Worm (Caenorhabditis elegans) whole organism, L4/young adult: ENCODE measurements around the gene C11E4.8.

Experiments used
- W03F9.2 ChIP-seq: fragments of 150-350 bp; optimal IDR thresholded peaks from 2 replicates; lab custom pipeline; 2014; ENCODE audit warnings: missing biosample characterization, missing genetic modification characterization
- dao-5 ChIP-seq: sonication (generic microtip); optimal IDR thresholded peaks from 2 replicates; lab custom pipeline; 2016; ENCODE audit warnings: missing genotype, missing genetic modification characterization, moderate library complexity, missing compliant biosample characterization
- him-1 ChIP-seq: sonication (generic microtip); optimal IDR thresholded peaks from 2 replicates; lab custom pipeline; 2016; ENCODE audit warnings: missing genotype, missing genetic modification reagents, missing genetic modification characterization, missing compliant biosample characterization

ce11 chrX:9602625-9603024, 17.6 kb upstream of the C11E4.8 start:
- no peak for TF ChIP-seq dao-5 (tag; lab: Kevin White, UChicago)
- no peak for TF ChIP-seq him-1 (tag; lab: Kevin White, UChicago)
- TF ChIP-seq W03F9.2 (tag; lab: Kevin White, UChicago): no peak
